Worm (Caenorhabditis elegans) whole organism, L4/young adult: Measurements from ENCODE around the gene flp-26.

Source experiments
- W03F9.2 ChIP-seq: fragments of 150-350 bp; optimal IDR thresholded peaks from 2 replicates; lab custom pipeline; 2014; ENCODE audit warnings: missing biosample characterization, missing genetic modification characterization
- dao-5 ChIP-seq: sonication (generic microtip); optimal IDR thresholded peaks from 2 replicates; lab custom pipeline; 2016; ENCODE audit warnings: missing genotype, missing genetic modification characterization, moderate library complexity, missing compliant biosample characterization
- him-1 ChIP-seq: sonication (generic microtip); optimal IDR thresholded peaks from 2 replicates; lab custom pipeline; 2016; ENCODE audit warnings: missing genotype, missing genetic modification reagents, missing genetic modification characterization, missing compliant biosample characterization

DNA sequence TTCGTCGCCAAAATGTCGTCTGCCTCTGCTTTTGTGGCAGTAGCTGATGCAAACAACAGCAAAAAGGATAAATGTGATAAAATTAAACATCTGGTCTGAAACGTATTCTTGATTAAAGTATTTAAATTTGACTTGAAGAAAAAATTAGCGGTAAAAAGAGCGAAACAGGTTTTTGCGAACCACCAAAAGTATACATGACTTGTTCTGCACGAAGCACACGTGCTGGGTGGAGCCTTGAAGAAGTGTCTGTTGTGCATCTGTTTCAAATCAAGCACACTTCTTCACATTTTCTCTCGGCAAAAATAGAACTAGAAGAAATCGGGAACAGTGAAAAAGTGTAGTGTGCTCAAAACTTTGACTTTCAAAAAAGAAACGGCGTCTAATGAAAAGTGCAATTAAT lies 34.3 kb downstream of the flp-26 start, which contains the start of gene B0403.3:
- no peak for TF ChIP-seq W03F9.2
- no peak for TF ChIP-seq dao-5 (tag; lab: Kevin White, UChicago)
- no peak for TF ChIP-seq him-1 (tag; lab: Kevin White, UChicago)
